Fruit fly (Drosophila melanogaster) whole organism, embryonic: ENCODE data around the gene armi.

ENCODE experiments used
- Adf1 ChIP-seq: fragments of 200-800 bp; sonication (Bioruptor generic); IDR thresholded peaks from 2 replicates; pipeline ENCODE4 v1.3.6; 2022; ENCODE audit warnings: missing biosample characterization, missing genetic modification characterization
- Atf6 ChIP-seq: fragments of 200-800 bp; sonication (Bioruptor generic); IDR thresholded peaks from 2 replicates; pipeline ENCODE4 v1.3.6; 2022; ENCODE audit warnings: missing biosample characterization, missing genetic modification characterization
- B-H1 ChIP-seq: fragments of 200-800 bp; sonication (Bioruptor generic); IDR thresholded peaks from 3 replicates; pipeline ENCODE4 v1.3.6; 2022; ENCODE audit warnings: missing biosample characterization, missing genetic modification characterization
- B-H2 ChIP-seq: fragments of 200-800 bp; sonication (Bioruptor generic); optimal IDR thresholded peaks from 2 replicates; lab custom pipeline; 2018; ENCODE audit warnings: missing biosample characterization, mild to moderate bottlenecking, missing genetic modification characterization
- BtbVII ChIP-seq: fragments of 200-800 bp; sonication (Bioruptor generic); optimal IDR thresholded peaks from 3 replicates; lab custom pipeline; 2017; ENCODE audit warnings: missing biosample characterization, mild to moderate bottlenecking, missing genetic modification characterization
- CG10209 ChIP-seq: fragments of 200-800 bp; sonication (Bioruptor generic); optimal IDR thresholded peaks from 3 replicates; lab custom pipeline; 2017; ENCODE audit warnings: missing biosample characterization, mild to moderate bottlenecking, missing genetic modification characterization, missing genetic modification reagents
- CG10267 ChIP-seq: fragments of 200-800 bp; sonication (Bioruptor generic); optimal IDR thresholded peaks from 2 replicates; lab custom pipeline; 2018; ENCODE audit warnings: missing biosample characterization, mild to moderate bottlenecking, missing genetic modification characterization, moderate library complexity
- CG10462 ChIP-seq: fragments of 200-800 bp; sonication (Bioruptor generic); optimal IDR thresholded peaks from 2 replicates; lab custom pipeline; 2016; ENCODE audit warnings: missing biosample characterization, missing genetic modification characterization
- CG10654 ChIP-seq: fragments of 200-800 bp; sonication (Bioruptor generic); optimal IDR thresholded peaks from 2 replicates; lab custom pipeline; 2016; ENCODE audit warnings: missing biosample characterization, missing genetic modification characterization
- CG10979 ChIP-seq: fragments of 200-800 bp; sonication (Bioruptor generic); optimal IDR thresholded peaks from 2 replicates; lab custom pipeline; 2018; ENCODE audit warnings: missing biosample characterization, mild to moderate bottlenecking, missing genetic modification characterization, moderate library complexity
- CG11085 ChIP-seq: fragments of 200-800 bp; sonication (Bioruptor generic); IDR thresholded peaks from 2 replicates; pipeline ENCODE4 v1.3.6; 2022; ENCODE audit warnings: missing biosample characterization, missing genetic modification characterization
- CG12391 ChIP-seq: fragments of 200-800 bp; sonication (Bioruptor generic); optimal IDR thresholded peaks from 3 replicates; lab custom pipeline; 2018; ENCODE audit warnings: missing biosample characterization, mild to moderate bottlenecking, missing genetic modification characterization, moderate library complexity
- CG13894 ChIP-seq: fragments of 200-800 bp; sonication (Bioruptor generic); optimal IDR thresholded peaks from 3 replicates; lab custom pipeline; 2018; ENCODE audit warnings: missing biosample characterization, mild to moderate bottlenecking, missing genetic modification characterization, moderate library complexity
- CG14014 ChIP-seq: fragments of 200-800 bp; sonication (Bioruptor generic); IDR thresholded peaks from 2 replicates; pipeline ENCODE4 v1.3.6; 2022; ENCODE audit warnings: missing biosample characterization, missing genetic modification characterization
- CG14050 ChIP-seq: fragments of 200-800 bp; sonication (Bioruptor generic); IDR thresholded peaks from 3 replicates; pipeline ENCODE4 v1.3.6; 2022; ENCODE audit warnings: missing biosample characterization, missing genetic modification characterization
- CG1832 ChIP-seq: fragments of 200-800 bp; sonication (Bioruptor generic); optimal IDR thresholded peaks from 2 replicates; lab custom pipeline; 2017; ENCODE audit warnings: missing biosample characterization, mild to moderate bottlenecking, missing genetic modification characterization, inconsistent platforms
- CG18619 ChIP-seq: fragments of 200-800 bp; sonication (Bioruptor generic); optimal IDR thresholded peaks from 3 replicates; lab custom pipeline; 2017; ENCODE audit warnings: missing biosample characterization, mild to moderate bottlenecking, missing genetic modification characterization
- CG3163 ChIP-seq: fragments of 200-800 bp; sonication (Bioruptor generic); optimal IDR thresholded peaks from 3 replicates; lab custom pipeline; 2016; ENCODE audit warnings: missing biosample characterization, missing genetic modification characterization
- CG34376 ChIP-seq: fragments of 200-800 bp; sonication (Bioruptor generic); optimal IDR thresholded peaks from 2 replicates; lab custom pipeline; 2018; ENCODE audit warnings: missing biosample characterization, mild to moderate bottlenecking, missing genetic modification characterization
- CG3726 ChIP-seq: fragments of 200-800 bp; sonication (Bioruptor generic); IDR thresholded peaks from 3 replicates; pipeline ENCODE4, ENCODE4 v1.3.6; 2022; ENCODE audit warnings: missing biosample characterization, missing genetic modification characterization
- CG4424 ChIP-seq: fragments of 200-800 bp; sonication (Bioruptor generic); optimal IDR thresholded peaks from 3 replicates; lab custom pipeline; 2016; ENCODE audit warnings: missing biosample characterization, missing genetic modification characterization
- CG6175 ChIP-seq: fragments of 200-800 bp; sonication (Bioruptor generic); IDR thresholded peaks from 3 replicates; pipeline ENCODE4 v1.3.6; 2022; ENCODE audit warnings: missing biosample characterization, missing genetic modification characterization
- CG9215 ChIP-seq: fragments of 200-800 bp; sonication (Bioruptor generic); IDR thresholded peaks from 2 replicates; pipeline ENCODE4 v1.3.6; 2022; ENCODE audit warnings: missing biosample characterization, missing genetic modification characterization
- CG9437 ChIP-seq: fragments of 200-800 bp; sonication (Bioruptor generic); optimal IDR thresholded peaks from 2 replicates; lab custom pipeline; 2018; ENCODE audit warnings: missing biosample characterization, mild to moderate bottlenecking, missing genetic modification characterization
- CTCF ChIP-seq: fragments of 200-800 bp; sonication (Bioruptor generic); optimal IDR thresholded peaks from 2 replicates; lab custom pipeline; 2017; ENCODE audit warnings: missing biosample characterization, mild to moderate bottlenecking, missing genetic modification characterization, moderate library complexity
- Dll ChIP-seq: fragments of 200-800 bp; sonication (Bioruptor generic); IDR thresholded peaks from 4 replicates; pipeline ENCODE4 v1.3.6; 2022; ENCODE audit warnings: missing biosample characterization, missing genetic modification characterization; ENCODE audit not compliant: partially characterized antibody
- H2.0 ChIP-seq: fragments of 200-800 bp; sonication (Bioruptor generic); IDR thresholded peaks from 2 replicates; pipeline ENCODE4 v1.3.6; 2022; ENCODE audit warnings: missing biosample characterization, missing genetic modification characterization
- Hr39 ChIP-seq: fragments of >200 bp; optimal IDR thresholded peaks from 2 replicates; lab custom pipeline; 2017
- Hr51 ChIP-seq, 2 experiments: fragments of 200-800 bp; sonication (Bioruptor generic); optimal IDR thresholded peaks; 2 replicates in 1 of 2; 3 replicates in 1 of 2; lab custom pipeline; 2016 to 2018; ENCODE audit warnings: missing biosample characterization in 2 of 2, missing genetic modification characterization in 2 of 2, mild to moderate bottlenecking in 1 of 2, moderate library complexity in 1 of 2
- Hr78 ChIP-seq, 2 experiments: fragments of 200-800 bp in 1 of 2; fragments of >200 bp in 1 of 2; sonication (Bioruptor generic) in 1 of 2; optimal IDR thresholded peaks; 2 replicates each; lab custom pipeline; 2017 to 2019; ENCODE audit warnings: missing biosample characterization in 2 of 2, missing genetic modification characterization in 2 of 2, mild to moderate bottlenecking in 1 of 2, moderate library complexity in 1 of 2
- NFAT ChIP-seq: fragments of 200-800 bp; sonication (Bioruptor generic); IDR thresholded peaks from 2 replicates; pipeline ENCODE4 v1.3.6; 2022; ENCODE audit warnings: missing biosample characterization, missing genetic modification characterization
- Neu2 ChIP-seq: fragments of 200-800 bp; sonication (Bioruptor generic); optimal IDR thresholded peaks from 3 replicates; lab custom pipeline; 2016; ENCODE audit warnings: missing biosample characterization, missing genetic modification characterization, borderline replicate concordance
- NfI ChIP-seq: fragments of 200-800 bp; sonication (Bioruptor generic); optimal IDR thresholded peaks from 3 replicates; lab custom pipeline; 2018; ENCODE audit warnings: missing biosample characterization, mild to moderate bottlenecking, missing genetic modification characterization, moderate library complexity
- Ravus ChIP-seq: fragments of 200-800 bp; sonication (Bioruptor generic); IDR thresholded peaks from 2 replicates; pipeline ENCODE4 v1.3.6; 2022; ENCODE audit warnings: missing biosample characterization, missing genetic modification characterization
- Sry-β ChIP-seq: fragments of 200-800 bp; sonication (Bioruptor generic); optimal IDR thresholded peaks from 2 replicates; lab custom pipeline; 2018; ENCODE audit warnings: missing biosample characterization, mild to moderate bottlenecking, missing genetic modification characterization, moderate library complexity
- Ssrp ChIP-seq: fragments of 200-800 bp; sonication (Bioruptor generic); optimal IDR thresholded peaks from 2 replicates; lab custom pipeline; 2018; ENCODE audit warnings: missing biosample characterization, mild to moderate bottlenecking, missing genetic modification characterization, moderate library complexity
- ac ChIP-seq: fragments of 200-800 bp; sonication (Bioruptor generic); optimal IDR thresholded peaks from 3 replicates; lab custom pipeline; 2017; ENCODE audit warnings: missing biosample characterization, mild to moderate bottlenecking, missing genetic modification characterization
- bab2 ChIP-seq: fragments of 200-800 bp; sonication (Bioruptor generic); optimal IDR thresholded peaks from 2 replicates; lab custom pipeline; 2016; ENCODE audit warnings: missing biosample characterization, missing genetic modification characterization
- cato ChIP-seq: fragments of 200-800 bp; sonication (Bioruptor generic); optimal IDR thresholded peaks from 2 replicates; lab custom pipeline; 2016; ENCODE audit warnings: missing biosample characterization, missing genetic modification characterization, borderline replicate concordance
- fd96Cb ChIP-seq: fragments of 200-800 bp; sonication (Bioruptor generic); optimal IDR thresholded peaks from 2 replicates; lab custom pipeline; 2018; ENCODE audit warnings: missing biosample characterization, mild to moderate bottlenecking, missing genetic modification characterization, moderate library complexity
- fu2 ChIP-seq: fragments of 200-800 bp; sonication (Bioruptor generic); optimal IDR thresholded peaks from 2 replicates; lab custom pipeline; 2016; ENCODE audit warnings: missing biosample characterization, missing genetic modification characterization
- gce ChIP-seq: fragments of 200-800 bp; sonication (Bioruptor generic); IDR thresholded peaks from 3 replicates; pipeline ENCODE4 v1.3.6; 2022; ENCODE audit warnings: missing biosample characterization, missing genetic modification characterization
- jing ChIP-seq: fragments of 200-800 bp; sonication (Bioruptor generic); optimal IDR thresholded peaks from 2 replicates; lab custom pipeline; 2018; ENCODE audit warnings: missing biosample characterization, mild to moderate bottlenecking, missing genetic modification characterization
- pan ChIP-seq, 4 experiments: fragments of >200 bp in 3 of 4; fragments of 200-800 bp in 1 of 4; sonication (Bioruptor generic) in 1 of 4; optimal IDR thresholded peaks in 3 of 4; IDR thresholded peaks in 1 of 4; 2 replicates each; pipeline versions ENCODE4 v1.3.6 to Lab custom; 2017 to 2022; ENCODE audit warnings: missing biosample characterization in 2 of 4, missing genetic modification characterization in 2 of 4, mixed read lengths in 1 of 4
- pum ChIP-seq: fragments of 200-800 bp; sonication (Bioruptor generic); optimal IDR thresholded peaks from 2 replicates; lab custom pipeline; 2016; ENCODE audit warnings: missing biosample characterization, missing genetic modification characterization
- row ChIP-seq: fragments of 200-800 bp; sonication (Bioruptor generic); IDR thresholded peaks from 3 replicates; pipeline ENCODE4 v1.3.6; 2022; ENCODE audit warnings: missing biosample characterization, missing genetic modification characterization
- salm ChIP-seq: fragments of 200-800 bp; sonication (Bioruptor generic); optimal IDR thresholded peaks from 2 replicates; lab custom pipeline; 2018; ENCODE audit warnings: missing biosample characterization, mild to moderate bottlenecking, missing genetic modification characterization
- sens-2 ChIP-seq: fragments of 200-800 bp; sonication (Bioruptor generic); IDR thresholded peaks from 2 replicates; pipeline ENCODE4 v1.3.6; 2022; ENCODE audit warnings: missing biosample characterization, missing genetic modification characterization
- sim ChIP-seq: fragments of 200-800 bp; sonication (Bioruptor generic); IDR thresholded peaks from 2 replicates; pipeline ENCODE4 v1.3.6; 2022; ENCODE audit warnings: missing biosample characterization, missing genetic modification characterization
- sima ChIP-seq: fragments of 200-800 bp; sonication (Bioruptor generic); optimal IDR thresholded peaks from 2 replicates; lab custom pipeline; 2016; ENCODE audit warnings: missing biosample characterization, missing genetic modification characterization

The armi gene

dm6 chr3L:3515280-3516020, 54.3 kb downstream of the armi start, which contains the start of gene Eip63E (continued):
- TF ChIP-seq sima (GFP tag; lab: Kevin White, UChicago) (no peak), CTCF (GFP tag; lab: Kevin White, UChicago) (peak; percentile 38), CG10267 (peak; percentile 30), CG10979 (tag; lab: Kevin White, UChicago) (peak; percentile 17), CG4424 (GFP tag; lab: Kevin White, UChicago) (no peak), bab2 (GFP tag; lab: Kevin White, UChicago) (no peak), cato (no peak), CG13894 (tag; lab: Kevin White, UChicago) (no peak), CG12391 (tag; lab: Kevin White, UChicago) (no peak), fd96Cb (tag; lab: Kevin White, UChicago) (no peak), Ssrp (tag; lab: Kevin White, UChicago) (no peak), sim (no peak), CG11085 (GFP tag; lab: Robert Waterston, UW) (no peak), Dll (GFP tag; lab: Robert Waterston, UW) (peak; percentile 53; the same call in 2 of the 4 replicates), Sry-β (no peak), CG9215 (GFP tag; lab: Robert Waterston, UW) (no peak), B-H1 (GFP tag; lab: Robert Waterston, UW) (no peak), CG10654 (GFP tag; lab: Kevin White, UChicago) (no peak), fu2 (GFP tag; lab: Kevin White, UChicago) (no peak), Ravus (GFP tag; lab: Robert Waterston, UW) (no peak), sens-2 (GFP tag; lab: Robert Waterston, UW) (no peak), Adf1 (peak; percentile 61), Hr78 (GFP tag; optimal IDR thresholded peaks at IDR 0.05; lab: Kevin White, UChicago) (peak in 1 of 2 experiments; percentile 17), CG14014 (GFP tag; lab: Robert Waterston, UW) (no peak), CG9437 (GFP tag; lab: Kevin White, UChicago) (no peak), jing (no peak), CG1832 (GFP tag; lab: Kevin White, UChicago) (no peak), NfI (GFP tag; lab: Kevin White, UChicago) (no peak), CG3163 (GFP tag; lab: Kevin White, UChicago) (no peak), Neu2 (GFP tag; lab: Kevin White, UChicago) (no peak), CG6175 (no peak), pum (GFP tag; lab: Kevin White, UChicago) (no peak), B-H2 (no peak), ac (GFP tag; lab: Kevin White, UChicago) (no peak), CG18619 (GFP tag; lab: Kevin White, UChicago) (no peak), CG34376 (GFP tag; lab: Kevin White, UChicago) (peak; percentile 37), NFAT (GFP tag; lab: Robert Waterston, UW) (no peak), CG10209 (GFP tag; lab: Kevin White, UChicago) (no peak), row (0 out of 3 replicates have a peak, but pooled peaks have one; percentile 29), Atf6 (GFP tag; lab: Robert Waterston, UW) (peak; percentile 26; the same call in 1 of the 2 replicates), gce (GFP tag; lab: Robert Waterston, UW) (0 out of 3 replicates have a peak, but pooled peaks have one; percentile 11), Hr39 (lab: Kevin White, UChicago) (no peak), H2.0 (GFP tag; lab: Robert Waterston, UW) (no peak), CG3726 (GFP tag; lab: Robert Waterston, UW) (no peak), BtbVII (peak; percentile 3), salm (tag; lab: Kevin White, UChicago) (no peak), pan (optimal IDR thresholded peaks at IDR 0.05; lab: Kevin White, UChicago) (no peak), pan (GFP tag; optimal IDR thresholded peaks at IDR 0.05 in 1 of 2, IDR thresholded peaks at IDR 0.05 in 1 of 2) (no peak), CG10462 (GFP tag; lab: Kevin White, UChicago) (no peak), CG14050 (no peak), Hr51 (GFP tag; optimal IDR thresholded peaks at IDR 0.05; lab: Kevin White, UChicago) (no peak)
